Fruit fly (Drosophila melanogaster) whole organism, wandering third instar larva: ENCODE measurements around the gene Cep290.

Experiments used
- Abd-B ChIP-seq: fragments of >200 bp; optimal IDR thresholded peaks from 2 replicates; lab custom pipeline; 2017; ENCODE audit warnings: missing biosample characterization, missing genetic modification characterization
- CG32264 ChIP-seq: fragments of 200-800 bp; sonication (Bioruptor generic); optimal IDR thresholded peaks from 2 replicates; lab custom pipeline; 2016; ENCODE audit warnings: missing biosample characterization, missing genetic modification characterization
- CG9705 ChIP-seq: fragments of 200-800 bp; sonication (Bioruptor generic); optimal IDR thresholded peaks from 2 replicates; lab custom pipeline; 2018; ENCODE audit warnings: missing biosample characterization, mild to moderate bottlenecking, missing genetic modification characterization
- Dif ChIP-seq: fragments of 200-275, 200-300 bp; sonication (Bioruptor generic); optimal IDR thresholded peaks from 2 replicates; lab custom pipeline; 2018; ENCODE audit warnings: missing biosample characterization, missing genetic modification characterization; ENCODE audit not compliant: partially characterized antibody
- GATAd ChIP-seq: sonication (Bioruptor generic); optimal IDR thresholded peaks from 2 replicates; lab custom pipeline; 2016; ENCODE audit warnings: missing biosample characterization, missing genetic modification characterization
- HLH106 ChIP-seq: fragments of 200-800 bp; optimal IDR thresholded peaks from 3 replicates; lab custom pipeline; 2019; ENCODE audit warnings: missing biosample characterization, mild to moderate bottlenecking, missing genetic modification characterization, moderate library complexity
- Hnf4 ChIP-seq: fragments of 200-800 bp; sonication (Bioruptor generic); optimal IDR thresholded peaks from 2 replicates; lab custom pipeline; 2016; ENCODE audit warnings: missing biosample characterization, mild to moderate bottlenecking, missing genetic modification characterization
- Hr78 ChIP-seq: fragments of >200 bp; optimal IDR thresholded peaks from 2 replicates; lab custom pipeline; 2017; ENCODE audit warnings: missing biosample characterization, missing genetic modification characterization
- Hr83 ChIP-seq: fragments of 200-300 bp; sonication (Bioruptor generic); optimal IDR thresholded peaks from 2 replicates; lab custom pipeline; 2016; ENCODE audit warnings: missing biosample characterization, mild to moderate bottlenecking, missing genetic modification characterization, moderate library complexity; ENCODE audit not compliant: poor library complexity, severe bottlenecking
- Jra ChIP-seq: sonication (Bioruptor generic); optimal IDR thresholded peaks from 2 replicates; lab custom pipeline; 2016; ENCODE audit warnings: missing biosample characterization, missing genetic modification characterization
- OdsH ChIP-seq: fragments of 200-800 bp; sonication (Bioruptor generic); optimal IDR thresholded peaks from 2 replicates; lab custom pipeline; 2016; ENCODE audit warnings: missing biosample characterization, mild to moderate bottlenecking, missing genetic modification characterization
- Rel ChIP-seq, 2 experiments: fragments of 200-800 bp; sonication (Bioruptor generic) in 1 of 2; optimal IDR thresholded peaks; 2 replicates in 1 of 2; 3 replicates in 1 of 2; lab custom pipeline; 2016 to 2019; ENCODE audit warnings: mild to moderate bottlenecking in 2 of 2, missing biosample characterization in 2 of 2, missing genetic modification characterization in 2 of 2, moderate library complexity in 1 of 2
- Sp1 ChIP-seq: fragments of 200-800 bp; sonication (Bioruptor generic); optimal IDR thresholded peaks from 3 replicates; lab custom pipeline; 2019; ENCODE audit warnings: missing biosample characterization, mild to moderate bottlenecking, missing genetic modification characterization, moderate library complexity
- br ChIP-seq: fragments of 200-800 bp; sonication (Bioruptor generic); optimal IDR thresholded peaks from 2 replicates; lab custom pipeline; 2016; ENCODE audit warnings: missing biosample characterization, missing genetic modification characterization
- brk ChIP-seq: fragments of 200-800 bp; sonication (Bioruptor generic); optimal IDR thresholded peaks from 2 replicates; lab custom pipeline; 2016; ENCODE audit warnings: missing biosample characterization, mild to moderate bottlenecking, missing genetic modification characterization
- dmrt93B ChIP-seq: fragments of 200-800 bp; sonication (Bioruptor generic); optimal IDR thresholded peaks from 2 replicates; lab custom pipeline; 2018; ENCODE audit warnings: missing biosample characterization, mild to moderate bottlenecking, missing genetic modification characterization
- ey ChIP-seq: fragments of 200-800 bp; sonication (Bioruptor generic); optimal IDR thresholded peaks from 2 replicates; lab custom pipeline; 2016; ENCODE audit warnings: missing biosample characterization, missing genetic modification characterization
- foxo ChIP-seq, 2 experiments: fragments of 200-800 bp; sonication (Bioruptor generic); optimal IDR thresholded peaks; 2 replicates in 1 of 2; 3 replicates in 1 of 2; lab custom pipeline; 2016 to 2017; ENCODE audit warnings: missing biosample characterization in 2 of 2, missing genetic modification characterization in 2 of 2
- fru ChIP-seq: fragments of 200-800 bp; sonication (Bioruptor generic); optimal IDR thresholded peaks from 3 replicates; lab custom pipeline; 2016; ENCODE audit warnings: missing biosample characterization, mild to moderate bottlenecking, missing genetic modification characterization
- h ChIP-seq: fragments of 200-800 bp; sonication (Bioruptor generic); optimal IDR thresholded peaks from 3 replicates; lab custom pipeline; 2016; ENCODE audit warnings: missing biosample characterization, mild to moderate bottlenecking, missing genetic modification characterization
- jim ChIP-seq: fragments of 175-275, 200-325 bp; sonication (Bioruptor generic); optimal IDR thresholded peaks from 2 replicates; lab custom pipeline; 2016; ENCODE audit warnings: missing biosample characterization, mild to moderate bottlenecking, missing genetic modification characterization
- psq ChIP-seq: fragments of 200-800 bp; sonication (Bioruptor generic); optimal IDR thresholded peaks from 3 replicates; lab custom pipeline; 2017; ENCODE audit warnings: missing biosample characterization, mild to moderate bottlenecking, missing genetic modification characterization, moderate library complexity
- rgr ChIP-seq: fragments of 200-800 bp; sonication (Bioruptor generic); optimal IDR thresholded peaks from 3 replicates; lab custom pipeline; 2016; ENCODE audit warnings: missing biosample characterization, mild to moderate bottlenecking, missing genetic modification characterization
- sage ChIP-seq: fragments of 200-800 bp; sonication (Bioruptor generic); optimal IDR thresholded peaks from 2 replicates; lab custom pipeline; 2016; ENCODE audit warnings: missing biosample characterization, mild to moderate bottlenecking, missing genetic modification characterization
- sv ChIP-seq: fragments of 200-800 bp; sonication (Bioruptor generic); optimal IDR thresholded peaks from 3 replicates; lab custom pipeline; 2016; ENCODE audit warnings: missing biosample characterization, missing genetic modification characterization
- usp ChIP-seq: fragments of >200 bp; optimal IDR thresholded peaks from 2 replicates; lab custom pipeline; 2017; ENCODE audit warnings: missing biosample characterization, missing genetic modification characterization
- woc ChIP-seq: sonication (Bioruptor generic); optimal IDR thresholded peaks from 2 replicates; lab custom pipeline; 2016; ENCODE audit warnings: missing biosample characterization, mild to moderate bottlenecking, missing genetic modification characterization

Gene Cep290

DNA sequence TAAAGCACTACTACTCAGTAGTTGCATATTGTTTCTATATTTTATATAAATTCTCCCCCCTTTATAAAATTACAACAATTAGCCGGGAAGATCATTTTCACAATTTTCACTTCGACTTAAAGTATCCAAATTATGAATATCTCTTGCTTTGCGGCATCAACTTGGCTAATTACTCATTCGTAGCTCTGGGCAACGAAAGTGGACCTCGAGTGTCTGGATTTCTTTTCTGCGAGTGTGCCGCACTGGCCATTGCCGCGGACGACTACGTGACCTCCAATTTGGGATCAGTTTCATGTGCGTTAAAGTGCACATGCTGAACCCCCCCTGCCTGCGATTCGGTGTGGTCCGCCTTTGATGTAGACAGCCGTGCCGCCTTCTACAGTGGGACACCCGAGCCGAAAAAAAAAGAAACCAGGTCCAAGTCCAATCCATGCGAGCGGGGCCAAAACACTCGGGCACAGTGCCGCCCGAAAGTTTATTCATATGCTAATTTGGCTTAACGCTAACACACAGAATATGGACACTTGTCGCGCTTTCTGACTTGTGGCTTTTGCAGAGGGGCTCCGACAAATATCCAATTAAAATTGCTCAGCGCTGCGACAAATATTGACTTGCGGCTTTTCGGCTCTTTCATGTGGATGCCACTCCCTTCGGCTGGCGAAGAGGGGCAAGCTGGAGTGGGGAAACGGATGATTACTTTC is 25.1 kb upstream of the Cep290 start:
- peak; percentile 28 for TF ChIP-seq OdsH (GFP tag; lab: Kevin White, UChicago)
- TF ChIP-seq Jra (GFP tag; lab: Kevin White, UChicago) = no peak
- peak; percentile 45 for TF ChIP-seq fru (GFP tag; lab: Kevin White, UChicago)
- peak; percentile 56 for TF ChIP-seq h (GFP tag; lab: Kevin White, UChicago)
- no peak for TF ChIP-seq Hr83 (GFP tag; lab: Kevin White, UChicago)
- TF ChIP-seq Sp1 = peak; percentile 63
- TF ChIP-seq sage (GFP tag; lab: Kevin White, UChicago) = no peak
- TF ChIP-seq HLH106 (tag; lab: Kevin White, UChicago) = peak; percentile 61
- TF ChIP-seq dmrt93B (GFP tag; lab: Kevin White, UChicago) = peak; percentile 33
- TF ChIP-seq ey (GFP tag; lab: Kevin White, UChicago) = peak; percentile 32
- peak in 1 of 2 experiments; percentile 62 for TF ChIP-seq foxo (GFP tag; optimal IDR thresholded peaks at IDR 0.05; lab: Kevin White, UChicago)
- TF ChIP-seq Dif (GFP tag; lab: Kevin White, UChicago) = no peak
- TF ChIP-seq CG9705 = peak; percentile 24

- TF ChIP-seq Hnf4 (GFP tag; lab: Kevin White, UChicago) (peak; percentile 56), Abd-B (no peak), sv (GFP tag; lab: Kevin White, UChicago) (peak; percentile 85), ey (GFP tag; lab: Kevin White, UChicago) (peak; percentile 41), rgr (GFP tag; lab: Kevin White, UChicago) (peak; percentile 38), br (GFP tag; lab: Kevin White, UChicago) (peak; percentile 51), OdsH (GFP tag; lab: Kevin White, UChicago) (peak; percentile 29), psq (GFP tag; lab: Kevin White, UChicago) (peak; percentile 13), jim (GFP tag; lab: Kevin White, UChicago) (no peak), HLH106 (tag; lab: Kevin White, UChicago) (peak; percentile 51), foxo (GFP tag; optimal IDR thresholded peaks at IDR 0.05; lab: Kevin White, UChicago) (peak in 1 of 2 experiments; percentile 72), Sp1 (peak; percentile 38), dmrt93B (GFP tag; lab: Kevin White, UChicago) (no peak), woc (GFP tag; lab: Kevin White, UChicago) (peak; percentile 66), h (GFP tag; lab: Kevin White, UChicago) (peak; percentile 59), fru (GFP tag; lab: Kevin White, UChicago) (peak; percentile 55)
These were observed 24.3 kb upstream of the Cep290 start for dm6 chr3L:819297-819886.

dm6 chr3L:820332-820731 is 23.4 kb upstream of the Cep290 start:
- TF ChIP-seq GATAd (no peak), fru (GFP tag; lab: Kevin White, UChicago) (peak; percentile 74), CG32264 (GFP tag; lab: Kevin White, UChicago) (peak; percentile 0), Hr78 (no peak), woc (GFP tag; lab: Kevin White, UChicago) (peak; percentile 13), psq (GFP tag; lab: Kevin White, UChicago) (peak; percentile 69), HLH106 (tag; lab: Kevin White, UChicago) (peak; percentile 82), Hnf4 (GFP tag; lab: Kevin White, UChicago) (peak; percentile 70), sage (GFP tag; lab: Kevin White, UChicago) (peak; percentile 36), usp (no peak), brk (GFP tag; lab: Kevin White, UChicago) (peak; percentile 48), Rel (GFP tag; optimal IDR thresholded peaks at IDR 0.05; lab: Kevin White, UChicago) (peak; percentile 22), Rel (tag; optimal IDR thresholded peaks at IDR 0.05; lab: Kevin White, UChicago) (peak; percentile 24), ey (GFP tag; lab: Kevin White, UChicago) (peak; percentile 49), Sp1 (peak; percentile 82), OdsH (GFP tag; lab: Kevin White, UChicago) (peak; percentile 67), dmrt93B (GFP tag; lab: Kevin White, UChicago) (peak; percentile 56), rgr (GFP tag; lab: Kevin White, UChicago) (peak; percentile 75), jim (GFP tag; lab: Kevin White, UChicago) (no peak), h (GFP tag; lab: Kevin White, UChicago) (peak; percentile 81), br (GFP tag; lab: Kevin White, UChicago) (peak; percentile 63), foxo (GFP tag; optimal IDR thresholded peaks at IDR 0.05; lab: Kevin White, UChicago) (peak in 1 of 2 experiments; percentile 78)
